Worm (Caenorhabditis elegans) whole organism, late embryonic: ENCODE data around the gene Y24D9B.1.

Experiments used
- C38D4.7 ChIP-seq: fragments of 200-800 bp; sonication (Bioruptor generic); optimal IDR thresholded peaks from 2 replicates; lab custom pipeline; 2018; ENCODE audit warnings: mild to moderate bottlenecking, missing genetic modification characterization, moderate library complexity, missing compliant biosample characterization
- Y22D7AL.16 ChIP-seq: sonication (generic microtip); optimal IDR thresholded peaks from 2 replicates; lab custom pipeline; 2016; ENCODE audit warnings: missing genetic modification characterization, missing compliant biosample characterization
- ama-1 ChIP-seq: fragments of 150-350 bp; optimal IDR thresholded peaks from 2 replicates; lab custom pipeline; 2014
- ceh-30 ChIP-seq: fragments of 150-350 bp; optimal IDR thresholded peaks from 2 replicates; lab custom pipeline; 2014; ENCODE audit warnings: missing biosample characterization, missing genetic modification characterization
- ceh-48 ChIP-seq: sonication (generic microtip); optimal IDR thresholded peaks from 2 replicates; lab custom pipeline; 2016; ENCODE audit warnings: missing genetic modification characterization, inconsistent platforms, missing compliant biosample characterization
- dve-1 ChIP-seq: sonication (generic microtip); optimal IDR thresholded peaks from 2 replicates; lab custom pipeline; 2017; ENCODE audit warnings: antibody characterized with exemption, mild to moderate bottlenecking, missing genetic modification characterization, missing compliant biosample characterization
- hlh-30 ChIP-seq: sonication (generic microtip); optimal IDR thresholded peaks from 2 replicates; lab custom pipeline; 2017; ENCODE audit warnings: antibody characterized with exemption, missing genetic modification characterization, missing compliant biosample characterization; ENCODE audit not compliant: insufficient read depth
- lim-6 ChIP-seq: sonication (generic microtip); optimal IDR thresholded peaks from 2 replicates; lab custom pipeline; 2016; ENCODE audit warnings: missing genetic modification characterization, missing compliant biosample characterization
- nfya-1 ChIP-seq: sonication (generic microtip); optimal IDR thresholded peaks from 2 replicates; lab custom pipeline; 2017; ENCODE audit warnings: missing genetic modification characterization, mild to moderate bottlenecking, missing compliant biosample characterization, antibody characterized with exemption, moderate library complexity
- nhr-232 ChIP-seq: sonication (generic microtip); optimal IDR thresholded peaks from 2 replicates; lab custom pipeline; 2016; ENCODE audit warnings: missing genetic modification characterization, missing compliant biosample characterization
- pax-1 ChIP-seq: fragments of 150-350 bp; optimal IDR thresholded peaks from 2 replicates; lab custom pipeline; 2014; ENCODE audit warnings: missing biosample characterization, missing genetic modification characterization
- pha-4 ChIP-seq: fragments of 150-350 bp; optimal IDR thresholded peaks from 2 replicates; lab custom pipeline; 2018; ENCODE audit warnings: missing biosample characterization, missing genetic modification reagents, missing genetic modification characterization
- pqm-1 ChIP-seq: sonication (generic microtip); optimal IDR thresholded peaks from 2 replicates; lab custom pipeline; 2016; ENCODE audit warnings: missing genetic modification characterization, missing compliant biosample characterization
- pros-1 ChIP-seq: fragments of 150-350 bp; optimal IDR thresholded peaks from 2 replicates; lab custom pipeline; 2014; ENCODE audit warnings: missing biosample characterization, missing genetic modification reagents, missing genetic modification characterization
- ttx-3 ChIP-seq: sonication (generic microtip); optimal IDR thresholded peaks from 2 replicates; lab custom pipeline; 2016; ENCODE audit warnings: missing genetic modification reagents, missing genetic modification characterization, missing compliant biosample characterization

Y24D9B.1 gene

ce11 chrIV:4360497-4360896 lies 43.3 kb downstream of the Y24D9B.1 start, which contains the start of gene F55F10.1:
F55F10.1 (plus strand) TSS chrIV:4360837.
- TF ChIP-seq pax-1 (no peak), Y22D7AL.16 (tag; lab: Kevin White, UChicago) (no peak), lim-6 (tag; lab: Kevin White, UChicago) (no peak), C38D4.7 (GFP tag; lab: Kevin White, UChicago) (no peak), nfya-1 (peak; percentile 18), ceh-48 (tag; lab: Kevin White, UChicago) (no peak), ama-1 (lab: Kevin White, UChicago) (no peak)

ce11 chrIV:4369116-4369515 lies 52.0 kb downstream of the Y24D9B.1 start:
- TF ChIP-seq nhr-232: no peak
- TF ChIP-seq nfya-1: no peak
- no peak for TF ChIP-seq ttx-3
- no peak for TF ChIP-seq pha-4 (tag; lab: Kevin White, UChicago)
- TF ChIP-seq dve-1 (tag; lab: Kevin White, UChicago): no peak
- no peak for TF ChIP-seq hlh-30 (tag; lab: Kevin White, UChicago)
- TF ChIP-seq pros-1 (tag; lab: Kevin White, UChicago): no peak
- no peak for TF ChIP-seq ceh-30
- no peak for TF ChIP-seq pqm-1 (tag; lab: Kevin White, UChicago)
